Fruit fly (Drosophila melanogaster): Measurements from ENCODE around the gene CG8916.

The CG8916 gene

dm6 chrX:15891606-15892345, 30.0 kb upstream of the CG8916 start, which contains the start of gene shi (continued):
- TF ChIP-seq usp (GFP tag; optimal IDR thresholded peaks at IDR 0.05) = no peak
- no peak for TF ChIP-seq pb (GFP tag; optimal IDR thresholded peaks at IDR 0.05)
- no peak for TF ChIP-seq eyg (GFP tag; optimal IDR thresholded peaks at IDR 0.05)
- peak; percentile 95 for TF ChIP-seq Dll (GFP tag; IDR thresholded peaks at IDR 0.05; ENCODE audit: partially characterized antibody)
- no peak for TF ChIP-seq CG31388 (GFP tag; optimal IDR thresholded peaks at IDR 0.05)
- TF ChIP-seq CG12236 (GFP tag; optimal IDR thresholded peaks at IDR 0.05) = no peak
- TF ChIP-seq MESR4 (GFP tag; optimal IDR thresholded peaks at IDR 0.05) = peak; percentile 72
- TF ChIP-seq zf30C (GFP tag; optimal IDR thresholded peaks at IDR 0.05) = no peak
- no peak for TF ChIP-seq pnt (GFP tag; optimal IDR thresholded peaks at IDR 0.05)
- TF ChIP-seq Dip2 (GFP tag; IDR thresholded peaks at IDR 0.05) = no peak
- TF ChIP-seq CG14860 (GFP tag; IDR thresholded peaks at IDR 0.05; ENCODE audit: partially characterized antibody) = peak; percentile 97
- no peak for TF ChIP-seq CG3407 (GFP tag; optimal IDR thresholded peaks at IDR 0.05)
- no peak for TF ChIP-seq Tbp (GFP tag; optimal IDR thresholded peaks at IDR 0.05)
- no peak for TF ChIP-seq nau (GFP tag; optimal IDR thresholded peaks at IDR 0.05)
- TF ChIP-seq bigmax (GFP tag; optimal IDR thresholded peaks at IDR 0.05) = no peak
- no peak for TF ChIP-seq Spps (tag; optimal IDR thresholded peaks at IDR 0.05)
- TF ChIP-seq luna (GFP tag; optimal IDR thresholded peaks at IDR 0.05) = no peak
- TF ChIP-seq CG2202 (tag; optimal IDR thresholded peaks at IDR 0.05) = no peak
- TF ChIP-seq CG6254 (GFP tag; optimal IDR thresholded peaks at IDR 0.05) = no peak
- TF ChIP-seq al (GFP tag; IDR thresholded peaks at IDR 0.05) = 0 out of 2 replicates have a peak, but pooled peaks have one; percentile 20
- TF ChIP-seq ranshi (GFP tag; IDR thresholded peaks at IDR 0.05) = no peak
- peak; percentile 9 for TF ChIP-seq Fer3 (tag; optimal IDR thresholded peaks at IDR 0.05)
- TF ChIP-seq TFAM (GFP tag; optimal IDR thresholded peaks at IDR 0.05) = no peak
- no peak for TF ChIP-seq ara (GFP tag; IDR thresholded peaks at IDR 0.05)
- no peak for TF ChIP-seq nerfin-1 (tag; optimal IDR thresholded peaks at IDR 0.05)
- TF ChIP-seq dmrt99B (tag; optimal IDR thresholded peaks at IDR 0.05) = no peak
- no peak for TF ChIP-seq HHEX (GFP tag; optimal IDR thresholded peaks at IDR 0.05)
- no peak for TF ChIP-seq Aef1 (GFP tag; IDR thresholded peaks at IDR 0.05)
- TF ChIP-seq pros (GFP tag; optimal IDR thresholded peaks at IDR 0.05) = no peak
- TF ChIP-seq Ets65A (GFP tag) = no peak
- TF ChIP-seq sob (GFP tag; IDR thresholded peaks at IDR 0.05) = peak; percentile 35; the same call in 1 of the 2 replicates
- peak; percentile 48 for TF ChIP-seq CG2120 (GFP tag; optimal IDR thresholded peaks at IDR 0.05)
- no peak for TF ChIP-seq Mes4 (GFP tag; optimal IDR thresholded peaks at IDR 0.05)
- TF ChIP-seq Nf-YC (tag; optimal IDR thresholded peaks at IDR 0.05) = peak; percentile 42
- peak in 1 of 2 experiments; percentile 8 for TF ChIP-seq Pdp1 (GFP tag; optimal IDR thresholded peaks at IDR 0.05)
- no peak for TF ChIP-seq Abd-B (GFP tag; optimal IDR thresholded peaks at IDR 0.05)
- no peak for TF ChIP-seq CG3281 (GFP tag; optimal IDR thresholded peaks at IDR 0.05)
- TF ChIP-seq Dek (tag; optimal IDR thresholded peaks at IDR 0.05) = no peak
- TF ChIP-seq az2 (GFP tag; optimal IDR thresholded peaks at IDR 0.05) = no peak
- no peak for TF ChIP-seq CG3065 (GFP tag; optimal IDR thresholded peaks at IDR 0.05)
- TF ChIP-seq slbo (GFP tag; IDR thresholded peaks at IDR 0.05) = peak; percentile 29; the same call in 1 of the 2 replicates
- TF ChIP-seq chif (GFP tag; optimal IDR thresholded peaks at IDR 0.05) = no peak
- TF ChIP-seq CG12299 (tag; optimal IDR thresholded peaks at IDR 0.05) = no peak
- TF ChIP-seq CG18011 (GFP tag; optimal IDR thresholded peaks at IDR 0.05) = no peak
- TF ChIP-seq NfI (GFP tag; optimal IDR thresholded peaks at IDR 0.05) = no peak
- TF ChIP-seq jigr1 (GFP tag; IDR thresholded peaks at IDR 0.05) = no peak
- no peak for TF ChIP-seq ase (GFP tag; IDR thresholded peaks at IDR 0.05)
- TF ChIP-seq hbn (GFP tag; IDR thresholded peaks at IDR 0.05; ENCODE audit: partially characterized antibody) = peak; percentile 96
- TF ChIP-seq CG17912 (GFP tag; optimal IDR thresholded peaks at IDR 0.05) = no peak
- TF ChIP-seq tio (GFP tag; optimal IDR thresholded peaks at IDR 0.05) = no peak

Data from whole organism, embryonic.